Fruit fly (Drosophila melanogaster): Measurements from ENCODE around the gene peb.

dm6 chrX:4618869-4619268 is 1.5 kb downstream of the peb start:
- no peak for TF ChIP-seq CG8478 (optimal IDR thresholded peaks at IDR 0.05)
- no peak for TF ChIP-seq CTCF (optimal IDR thresholded peaks at IDR 0.05)

All from S2 (cell line).